Worm (Caenorhabditis elegans) whole organism, late embryonic: ENCODE measurements around the gene Y36E3A.2.

Experiments
- F13H6.1 ChIP-seq: sonication (generic microtip); optimal IDR thresholded peaks from 2 replicates; lab custom pipeline; 2016; ENCODE audit warnings: missing genetic modification characterization, missing compliant biosample characterization
- ceh-6 ChIP-seq: fragments of 200-800 bp; sonication (Bioruptor generic); optimal IDR thresholded peaks from 2 replicates; lab custom pipeline; 2018; ENCODE audit warnings: mild to moderate bottlenecking, missing genetic modification characterization, missing compliant biosample characterization
- eyg-1 ChIP-seq: sonication (generic microtip); optimal IDR thresholded peaks from 2 replicates; lab custom pipeline; 2016; ENCODE audit warnings: missing genotype, missing genetic modification characterization, missing compliant biosample characterization
- mec-3 ChIP-seq: sonication (generic microtip); optimal IDR thresholded peaks from 2 replicates; lab custom pipeline; 2016; ENCODE audit warnings: borderline replicate concordance, missing genetic modification characterization, missing compliant biosample characterization
- nhr-11 ChIP-seq: fragments of 150-350 bp; optimal IDR thresholded peaks from 2 replicates; lab custom pipeline; 2014; ENCODE audit warnings: missing biosample characterization, missing genetic modification characterization
- pha-4 ChIP-seq: fragments of 150-350 bp; optimal IDR thresholded peaks from 2 replicates; lab custom pipeline; 2018; ENCODE audit warnings: missing biosample characterization, missing genetic modification reagents, missing genetic modification characterization
- pqm-1 ChIP-seq: sonication (generic microtip); optimal IDR thresholded peaks from 2 replicates; lab custom pipeline; 2016; ENCODE audit warnings: missing genetic modification characterization, missing compliant biosample characterization
- syd-9 ChIP-seq: sonication (generic microtip); optimal IDR thresholded peaks from 2 replicates; lab custom pipeline; 2016; ENCODE audit warnings: mild to moderate bottlenecking, missing genetic modification characterization, moderate library complexity, missing compliant biosample characterization

- TF ChIP-seq mec-3 (tag; lab: Kevin White, UChicago), result no peak
- TF ChIP-seq eyg-1 (tag; lab: Kevin White, UChicago), result no peak
- TF ChIP-seq ceh-6, result no peak
- TF ChIP-seq pha-4 (tag; lab: Kevin White, UChicago), result no peak
- TF ChIP-seq nhr-11 (tag; lab: Kevin White, UChicago), result no peak
- no peak for TF ChIP-seq pqm-1 (tag; lab: Kevin White, UChicago)
- no peak for TF ChIP-seq syd-9 (tag; lab: Kevin White, UChicago)
- no peak for TF ChIP-seq F13H6.1 (tag; lab: Kevin White, UChicago)
Measured at ce11 chrV:15413847-15414246, 12.0 kb upstream of the Y36E3A.2 start, which contains the start of gene srh-264.
